Worm (Caenorhabditis elegans) whole organism, mixed stage, embryonic: ENCODE measurements around the gene irld-51.

Source experiments
- bed-3 ChIP-seq: fragments of 200-800 bp; sonication (Bioruptor generic); optimal IDR thresholded peaks from 3 replicates; lab custom pipeline; 2018; ENCODE audit warnings: mild to moderate bottlenecking, missing genetic modification characterization, moderate library complexity, missing compliant biosample characterization
- blmp-1 ChIP-seq: fragments of 150-350 bp; optimal IDR thresholded peaks from 2 replicates; lab custom pipeline; 2014; ENCODE audit warnings: missing biosample characterization, missing genetic modification characterization
- ceh-39 ChIP-seq: fragments of 150-350 bp; optimal IDR thresholded peaks from 2 replicates; lab custom pipeline; 2014; ENCODE audit warnings: missing biosample characterization, missing genetic modification characterization
- ceh-43 ChIP-seq: fragments of 200-800 bp; sonication (Bioruptor generic); optimal IDR thresholded peaks from 2 replicates; lab custom pipeline; 2018; ENCODE audit warnings: mild to moderate bottlenecking, missing genetic modification characterization, moderate library complexity, missing compliant biosample characterization
- ceh-83 ChIP-seq: fragments of 200-800 bp; sonication (Bioruptor generic); optimal IDR thresholded peaks from 2 replicates; lab custom pipeline; 2018; ENCODE audit warnings: mild to moderate bottlenecking, missing genetic modification characterization, missing compliant biosample characterization
- ces-1 ChIP-seq: fragments of 150-350 bp; optimal IDR thresholded peaks from 2 replicates; lab custom pipeline; 2014; ENCODE audit warnings: missing biosample characterization, missing genetic modification reagents, missing genetic modification characterization
- cnd-1 ChIP-seq: fragments of 200-800 bp; sonication (Bioruptor generic); optimal IDR thresholded peaks from 2 replicates; lab custom pipeline; 2018; ENCODE audit warnings: mild to moderate bottlenecking, missing genetic modification characterization, missing compliant biosample characterization
- drap-1 ChIP-seq: fragments of 200-800 bp; sonication (Bioruptor generic); optimal IDR thresholded peaks from 3 replicates; lab custom pipeline; 2018; ENCODE audit warnings: mild to moderate bottlenecking, missing genetic modification characterization, missing compliant biosample characterization
- elt-1 ChIP-seq: sonication (generic microtip); optimal IDR thresholded peaks from 2 replicates; lab custom pipeline; 2017; ENCODE audit warnings: missing genetic modification characterization, mild to moderate bottlenecking, missing compliant biosample characterization, antibody characterized with exemption, moderate library complexity, borderline replicate concordance; ENCODE audit not compliant: insufficient read depth
- elt-3 ChIP-seq: fragments of 150-350 bp; optimal IDR thresholded peaks from 2 replicates; lab custom pipeline; 2014; ENCODE audit warnings: missing biosample characterization, missing genetic modification characterization
- flh-1 ChIP-seq: fragments of 200-800 bp; sonication (Bioruptor generic); optimal IDR thresholded peaks from 2 replicates; lab custom pipeline; 2018; ENCODE audit warnings: mild to moderate bottlenecking, missing genetic modification characterization, moderate library complexity, missing compliant biosample characterization
- lin-13 ChIP-seq: fragments of 150-350 bp; optimal IDR thresholded peaks from 2 replicates; lab custom pipeline; 2014; ENCODE audit warnings: missing biosample characterization, missing genetic modification characterization
- lin-32 ChIP-seq: fragments of 200-800 bp; sonication (Bioruptor generic); optimal IDR thresholded peaks from 2 replicates; lab custom pipeline; 2018; ENCODE audit warnings: mild to moderate bottlenecking, missing genetic modification characterization, missing compliant biosample characterization
- lsy-2 ChIP-seq: fragments of 150-350 bp; optimal IDR thresholded peaks from 2 replicates; lab custom pipeline; 2014; ENCODE audit warnings: missing biosample characterization, missing genetic modification characterization
- mep-1 ChIP-seq: fragments of 150-350 bp; optimal IDR thresholded peaks from 2 replicates; lab custom pipeline; 2017; ENCODE audit warnings: missing biosample characterization, missing genetic modification reagents, missing genetic modification characterization, inconsistent platforms
- nhr-12 ChIP-seq: fragments of 150-350 bp; optimal IDR thresholded peaks from 2 replicates; lab custom pipeline; 2014; ENCODE audit warnings: missing biosample characterization, missing genetic modification characterization
- nhr-2 ChIP-seq: fragments of 150-350 bp; optimal IDR thresholded peaks from 2 replicates; lab custom pipeline; 2014; ENCODE audit warnings: missing biosample characterization, missing genetic modification characterization
- nhr-237 ChIP-seq: fragments of 150-350 bp; optimal IDR thresholded peaks from 2 replicates; lab custom pipeline; 2014; ENCODE audit warnings: missing biosample characterization, missing genetic modification characterization
- nhr-28 ChIP-seq: fragments of 150-350 bp; optimal IDR thresholded peaks from 2 replicates; lab custom pipeline; 2014; ENCODE audit warnings: missing biosample characterization, missing genetic modification characterization
- nhr-76 ChIP-seq: sonication (generic microtip); optimal IDR thresholded peaks from 2 replicates; lab custom pipeline; 2017; ENCODE audit warnings: missing biosample characterization, missing genetic modification characterization
- pha-4 ChIP-seq: fragments of 150-350 bp; optimal IDR thresholded peaks from 2 replicates; lab custom pipeline; 2018; ENCODE audit warnings: missing biosample characterization, missing genetic modification reagents, missing genetic modification characterization
- sem-2 ChIP-seq: fragments of 200-800 bp; sonication (Bioruptor generic); optimal IDR thresholded peaks from 2 replicates; lab custom pipeline; 2018; ENCODE audit warnings: mild to moderate bottlenecking, missing genetic modification characterization, missing compliant biosample characterization
- snpc-4 ChIP-seq: fragments of 150-350 bp; optimal IDR thresholded peaks from 2 replicates; lab custom pipeline; 2014; ENCODE audit warnings: missing biosample characterization, missing genetic modification characterization
- sptf-1 ChIP-seq: sonication (generic microtip); optimal IDR thresholded peaks from 2 replicates; lab custom pipeline; 2017; ENCODE audit warnings: mild to moderate bottlenecking, missing genetic modification characterization, moderate library complexity, missing compliant biosample characterization
- unc-39 ChIP-seq: fragments of 150-350 bp; optimal IDR thresholded peaks from 2 replicates; lab custom pipeline; 2014; ENCODE audit warnings: missing biosample characterization, missing genetic modification characterization
- unc-62 ChIP-seq: fragments of 150-350 bp; optimal IDR thresholded peaks from 2 replicates; lab custom pipeline; 2014; ENCODE audit warnings: missing biosample characterization, missing genetic modification reagents, missing genetic modification characterization
- zip-8 ChIP-seq: fragments of 150-350 bp; optimal IDR thresholded peaks from 2 replicates; lab custom pipeline; 2014; ENCODE audit warnings: missing biosample characterization, missing genetic modification characterization

The irld-51 gene

ce11 chrII:2952629-2953028 lies at the start of gene irld-51:
Gene irld-51, minus strand, starts transcription at chrII:2952729.
- no peak for TF ChIP-seq blmp-1 (tag; lab: Kevin White, UChicago)
- no peak for TF ChIP-seq ces-1 (GFP tag; lab: Kevin White, UChicago)
- TF ChIP-seq cnd-1 = no peak
- no peak for TF ChIP-seq nhr-2

DNA sequence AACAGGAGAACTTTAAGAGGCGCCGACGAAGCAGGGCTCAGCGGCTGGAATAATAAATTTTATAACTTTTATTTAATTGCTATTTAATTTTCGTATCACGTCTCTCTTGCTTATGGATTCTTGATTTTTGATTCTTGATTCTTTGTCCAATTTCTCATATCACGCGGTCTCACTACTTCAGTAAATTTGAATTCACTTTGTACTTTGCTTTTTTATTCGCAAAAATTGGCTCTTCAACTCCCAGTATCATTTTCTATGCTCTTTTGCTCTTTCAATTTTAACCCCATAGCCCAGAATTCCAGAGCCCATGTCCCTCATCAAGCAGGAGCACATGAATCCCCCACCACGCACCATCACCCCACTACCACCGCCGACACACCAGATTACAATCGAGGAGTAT lies 49.7 kb upstream of the irld-51 start, which contains the start of gene lido-10:
TSS of gene lido-10 (plus strand) at position 301 of the 400 bp plus-strand sequence.
- TF ChIP-seq unc-62 (GFP tag; lab: Kevin White, UChicago) (no peak), mep-1 (no peak), flh-1 (GFP tag; lab: Kevin White, UChicago) (no peak), sptf-1 (no peak), ceh-43 (GFP tag; lab: Kevin White, UChicago) (no peak), pha-4 (tag; lab: Kevin White, UChicago) (no peak), nhr-12 (tag; lab: Kevin White, UChicago) (no peak), nhr-76 (tag; lab: Kevin White, UChicago) (no peak), drap-1 (GFP tag; lab: Kevin White, UChicago) (no peak), ces-1 (GFP tag; lab: Kevin White, UChicago) (no peak), lin-32 (no peak), ceh-39 (tag; lab: Kevin White, UChicago) (no peak), snpc-4 (tag; lab: Kevin White, UChicago) (no peak), nhr-237 (tag; lab: Kevin White, UChicago) (no peak)
- TF ChIP-seq, all 35 proteins: peak for 0

DNA sequence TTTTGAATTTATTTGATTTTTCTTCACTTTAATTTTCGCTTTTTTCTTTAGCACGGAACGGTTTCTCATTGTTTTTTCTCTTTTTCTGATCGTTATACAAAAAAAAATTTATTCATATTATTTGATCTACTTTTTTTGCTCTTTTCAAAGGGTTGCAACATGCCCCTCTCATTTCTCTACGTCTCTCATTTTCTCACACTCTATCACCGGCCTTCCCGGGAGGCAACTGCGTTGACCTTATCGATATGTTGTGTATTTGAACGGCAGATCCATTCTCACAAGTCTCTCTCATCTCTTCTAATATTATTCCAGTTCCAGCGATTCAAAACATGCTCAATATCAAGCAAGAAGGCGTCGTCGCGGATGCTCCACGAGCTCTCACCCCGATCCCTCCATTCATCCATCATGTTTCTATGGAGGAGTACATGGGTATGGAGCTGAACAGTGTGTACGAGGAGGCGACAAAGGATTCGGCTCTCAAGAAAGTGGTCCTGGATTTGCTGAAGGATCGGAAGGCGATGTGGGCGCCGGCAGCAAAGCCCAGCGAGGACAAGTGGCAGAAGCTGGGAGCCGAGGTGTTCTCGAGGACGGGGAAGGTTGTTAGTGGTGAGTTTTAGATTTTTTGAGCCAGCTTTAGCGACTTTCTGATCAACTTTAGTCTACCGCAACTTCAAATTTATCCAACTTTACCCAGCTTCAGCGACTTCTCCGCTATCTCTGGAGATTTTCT lies 48.2 kb upstream of the irld-51 start, which contains the start of gene lido-9:
TSS of gene lido-9 (plus strand) at position 234 of the 730 bp plus-strand sequence.
- TF ChIP-seq drap-1 (GFP tag; lab: Kevin White, UChicago) = no peak
- no peak for TF ChIP-seq sem-2 (GFP tag; lab: Kevin White, UChicago)
- TF ChIP-seq ceh-83 (GFP tag; lab: Kevin White, UChicago) = peak; percentile 19
- TF ChIP-seq unc-39 (tag; lab: Kevin White, UChicago) = no peak
- TF ChIP-seq ceh-39 (tag; lab: Kevin White, UChicago) = no peak
- no peak for TF ChIP-seq nhr-28 (tag; lab: Kevin White, UChicago)
- TF ChIP-seq elt-1 (tag; lab: Kevin White, UChicago) = no peak
- TF ChIP-seq mep-1 = no peak
- TF ChIP-seq cnd-1 = peak; percentile 24
- TF ChIP-seq pha-4 (tag; lab: Kevin White, UChicago) = no peak
- no peak for TF ChIP-seq nhr-237 (tag; lab: Kevin White, UChicago)
- TF ChIP-seq elt-3 (tag; lab: Kevin White, UChicago) = no peak
- TF ChIP-seq bed-3 (GFP tag; lab: Kevin White, UChicago) = no peak
- TF ChIP-seq snpc-4 (tag; lab: Kevin White, UChicago) = no peak
- no peak for TF ChIP-seq ceh-43 (GFP tag; lab: Kevin White, UChicago)
- no peak for TF ChIP-seq nhr-2
- no peak for TF ChIP-seq lin-13 (tag; lab: Kevin White, UChicago)

DNA sequence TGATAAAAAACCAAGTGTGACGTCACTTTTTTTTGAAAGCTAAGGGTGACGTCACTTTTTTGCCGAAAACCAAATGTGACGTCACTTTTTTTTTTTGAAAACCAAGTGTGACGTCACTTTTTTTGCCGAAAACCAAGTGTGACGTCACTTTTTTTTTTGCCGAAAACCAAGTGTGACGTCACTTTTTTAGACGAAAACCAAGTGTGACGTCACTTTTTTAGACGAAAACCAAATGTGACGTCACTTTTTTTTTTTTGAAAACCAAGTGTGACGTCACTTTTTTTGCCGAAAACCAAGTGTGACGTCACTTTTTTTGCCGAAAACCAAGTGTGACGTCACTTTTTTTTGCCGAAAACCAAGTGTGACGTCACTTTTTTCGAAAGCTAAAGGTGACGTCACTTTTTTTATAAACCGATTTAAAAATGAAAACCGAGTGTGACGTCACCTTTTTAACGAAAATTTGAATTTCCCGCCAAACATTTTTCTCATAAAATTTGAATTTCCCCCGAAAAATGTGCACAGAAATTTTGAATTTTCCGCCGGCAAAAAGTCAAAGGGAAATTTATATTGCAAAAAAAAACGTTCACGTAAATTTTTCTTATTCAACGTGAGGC lies 45.4 kb upstream of the irld-51 start:
- TF ChIP-seq lsy-2 (tag; lab: Kevin White, UChicago) (no peak), drap-1 (GFP tag; lab: Kevin White, UChicago) (no peak), ceh-43 (GFP tag; lab: Kevin White, UChicago) (no peak), blmp-1 (tag; lab: Kevin White, UChicago) (no peak), unc-62 (GFP tag; lab: Kevin White, UChicago) (no peak), flh-1 (GFP tag; lab: Kevin White, UChicago) (no peak), zip-8 (peak; percentile 100), sptf-1 (no peak)

DNA sequence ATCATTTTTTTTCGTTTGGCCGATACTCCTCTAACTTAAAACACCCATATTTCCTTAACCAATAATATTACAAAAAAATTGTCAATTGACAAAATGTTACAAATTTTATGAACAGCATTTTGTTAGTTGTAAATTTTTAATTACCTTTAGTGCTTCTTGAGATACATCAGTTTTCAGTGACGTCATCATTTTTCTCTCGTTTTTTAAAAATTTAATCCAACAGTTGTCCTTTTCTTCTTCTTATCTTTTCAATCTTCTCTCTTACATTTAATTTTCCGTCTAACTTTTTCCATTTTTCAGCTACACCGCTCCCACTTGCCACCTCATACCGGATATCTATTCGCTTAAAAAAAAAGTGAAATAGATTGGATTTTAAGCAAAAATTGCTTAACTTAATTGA lies 44.2 kb upstream of the irld-51 start, which contains the start of gene lido-8:
TSS of gene lido-8 (plus strand) at position 301 of the 400 bp plus-strand sequence.
- TF ChIP-seq zip-8 (peak; percentile 64), nhr-76 (tag; lab: Kevin White, UChicago) (no peak)
- TF ChIP-seq, all 35 proteins: peak for 1
